Worm (Caenorhabditis elegans) whole organism, dauer: ENCODE results near the gene Y52E8A.6.

Experiments
- unc-62 ChIP-seq: sonication (generic microtip); optimal IDR thresholded peaks from 2 replicates; lab custom pipeline; 2017; ENCODE audit warnings: missing biosample characterization, missing genetic modification reagents, missing genetic modification characterization

The Y52E8A.6 gene

DNA sequence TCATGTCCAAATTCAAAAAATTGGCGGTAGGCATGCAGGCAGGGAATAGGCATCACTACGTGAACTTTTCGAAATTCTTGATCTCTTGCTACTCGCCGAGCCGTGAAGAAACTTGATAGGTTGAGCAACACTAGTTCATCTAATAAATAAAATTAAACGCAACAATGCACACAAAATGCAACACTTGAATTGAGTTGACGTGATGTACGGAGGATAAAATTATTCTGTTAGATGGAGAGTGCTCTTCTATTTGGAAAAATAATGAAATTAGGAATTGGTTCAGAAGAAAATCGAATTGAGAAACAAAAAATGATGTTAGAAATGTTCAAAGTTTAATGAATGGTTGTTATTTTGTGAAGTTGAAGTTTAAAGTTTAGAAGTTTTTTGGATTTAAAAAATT, 42.8 kb downstream of the Y52E8A.6 start:
- no peak for TF ChIP-seq unc-62

DNA sequence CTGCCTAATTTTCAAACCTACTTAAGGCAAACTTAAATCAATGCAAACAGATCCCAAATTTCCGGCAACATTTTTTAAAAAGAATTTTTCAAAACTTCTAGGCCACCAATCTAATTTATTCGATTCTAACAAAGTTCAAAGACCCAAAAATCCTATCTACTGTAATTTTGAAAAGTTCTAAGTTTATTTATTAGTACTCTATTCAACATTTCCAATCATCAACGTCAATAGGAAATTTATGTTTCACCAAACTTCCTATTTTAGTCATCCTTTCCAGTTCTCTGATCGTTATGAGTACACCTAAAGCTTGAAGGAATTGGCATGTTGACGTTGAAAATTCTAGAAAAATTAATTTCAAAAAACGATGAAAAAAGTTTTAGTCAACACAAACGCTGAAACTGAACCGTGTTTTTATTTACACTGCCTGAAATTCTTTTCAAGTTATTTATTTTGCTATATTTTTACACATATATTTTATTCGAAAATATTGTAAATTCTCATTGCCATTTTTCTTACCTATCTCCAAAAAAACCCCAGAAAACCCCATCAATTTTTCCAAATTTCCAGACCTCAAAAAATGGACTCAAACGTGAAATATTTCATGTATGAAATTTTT, 44.0 kb downstream of the Y52E8A.6 start, which contains the start of gene npr-42:
TSS of gene npr-42 (plus strand) at position 566 of the 616 bp plus-strand sequence.
- TF ChIP-seq unc-62 = no peak

DNA sequence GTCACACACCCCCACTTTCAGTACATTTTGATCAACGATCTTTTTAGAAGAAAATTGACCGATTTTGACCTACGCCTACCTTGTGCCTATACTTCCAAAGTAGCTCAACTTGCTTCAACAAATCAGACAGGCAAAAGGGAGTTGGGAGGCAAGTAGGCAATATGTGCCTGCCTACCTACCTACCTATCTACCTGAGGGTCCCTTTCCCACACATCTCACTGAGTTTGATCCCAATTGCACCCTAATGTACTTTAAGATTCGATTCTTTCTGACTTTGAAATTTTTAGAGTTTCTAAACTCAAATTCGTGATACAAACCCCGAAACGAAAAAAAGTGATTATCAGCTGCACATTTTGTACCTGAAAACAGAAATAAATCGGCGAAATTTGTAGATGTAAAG, 52.1 kb downstream of the Y52E8A.6 start:
- TF ChIP-seq unc-62 = no peak
